Worm (Caenorhabditis elegans) whole organism, midembryonic: ENCODE measurements around the gene W09G12.7.

Experiments
- T22C8.4 ChIP-seq: fragments of 200-800 bp; sonication (Bioruptor generic); IDR thresholded peaks from 2 replicates; pipeline ENCODE4 v1.3.6; 2022; ENCODE audit warnings: missing genetic modification characterization, missing compliant biosample characterization
- cog-1 ChIP-seq: sonication (generic microtip); optimal IDR thresholded peaks from 2 replicates; lab custom pipeline; 2016; ENCODE audit warnings: missing genetic modification characterization, missing compliant biosample characterization
- flt-1 ChIP-seq: fragments of 200-800 bp; sonication (Bioruptor generic); IDR thresholded peaks from 2 replicates; pipeline ENCODE4 v1.3.6; 2022; ENCODE audit warnings: missing genetic modification characterization, missing compliant biosample characterization
- klf-2 ChIP-seq: fragments of 200-800 bp; sonication (Bioruptor generic); conservative IDR thresholded peaks from 2 replicates; pipeline ENCODE4 v1.3.6; 2022; ENCODE audit warnings: missing genetic modification reagents, missing genetic modification characterization, missing compliant biosample characterization
- med-1 ChIP-seq: sonication (generic microtip); optimal IDR thresholded peaks from 2 replicates; lab custom pipeline; 2017; ENCODE audit warnings: missing genetic modification characterization, mild to moderate bottlenecking, missing compliant biosample characterization, antibody characterized with exemption, missing genetic modification reagents; ENCODE audit not compliant: insufficient read depth
- ref-1 ChIP-seq: fragments of 200-800 bp; sonication (Bioruptor generic); conservative IDR thresholded peaks from 2 replicates; pipeline ENCODE4 v1.3.6; 2022; ENCODE audit warnings: missing genetic modification reagents, missing genetic modification characterization, missing compliant biosample characterization
- tab-1 ChIP-seq: fragments of 200-800 bp; sonication (Bioruptor generic); IDR thresholded peaks from 2 replicates; pipeline ENCODE4 v1.3.6; 2022; ENCODE audit warnings: missing genetic modification characterization, missing compliant biosample characterization
- ztf-23 ChIP-seq: fragments of 200-800 bp; sonication (Bioruptor generic); IDR thresholded peaks from 2 replicates; pipeline ENCODE4 v1.3.6; 2022; ENCODE audit warnings: missing genetic modification reagents, missing genetic modification characterization, missing compliant biosample characterization
- ztf-29 ChIP-seq: fragments of 200-800 bp; sonication (Bioruptor generic); IDR thresholded peaks from 2 replicates; pipeline ENCODE4 v1.3.6; 2022; ENCODE audit warnings: missing genetic modification reagents, missing genetic modification characterization, missing compliant biosample characterization

W09G12.7 gene

ce11 chrIV:1275910-1276309, 47.0 kb downstream of the W09G12.7 start:
- TF ChIP-seq klf-2 = no peak
- no peak for TF ChIP-seq ref-1 (GFP tag; lab: Robert Waterston, UW)
- TF ChIP-seq flt-1 (GFP tag; lab: Robert Waterston, UW) = no peak
- no peak for TF ChIP-seq tab-1 (GFP tag; lab: Robert Waterston, UW)
- no peak for TF ChIP-seq ztf-23 (GFP tag; lab: Robert Waterston, UW)
- no peak for TF ChIP-seq med-1 (GFP tag; lab: Kevin White, UChicago)
- no peak for TF ChIP-seq ztf-29

DNA sequence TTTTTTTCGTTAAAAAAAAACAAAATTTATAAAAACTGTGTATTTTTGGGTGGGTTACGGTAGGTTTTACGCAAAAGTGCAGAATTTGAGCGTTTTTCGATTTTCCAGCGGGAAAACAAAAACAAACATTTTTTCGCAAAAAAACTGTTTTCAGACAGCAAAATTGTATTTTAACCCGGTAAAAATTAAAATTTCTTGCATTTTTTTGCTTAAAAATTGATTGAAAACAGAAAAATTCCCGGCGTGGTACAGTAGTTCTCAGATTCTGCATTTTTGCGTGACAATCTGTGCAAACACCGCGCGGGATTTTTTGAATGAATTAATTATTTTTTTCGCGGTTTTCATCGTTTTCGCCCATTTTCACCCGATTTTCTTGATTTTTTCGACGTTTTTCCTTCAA, 48.2 kb downstream of the W09G12.7 start:
- TF ChIP-seq ztf-29 (no peak), cog-1 (tag; lab: Kevin White, UChicago) (no peak), ref-1 (GFP tag; lab: Robert Waterston, UW) (no peak), klf-2 (no peak), med-1 (GFP tag; lab: Kevin White, UChicago) (no peak), ztf-23 (GFP tag; lab: Robert Waterston, UW) (no peak), tab-1 (GFP tag; lab: Robert Waterston, UW) (no peak), flt-1 (GFP tag; lab: Robert Waterston, UW) (no peak), T22C8.4 (no peak)

- no peak for TF ChIP-seq ztf-29
- TF ChIP-seq flt-1 (GFP tag; lab: Robert Waterston, UW) = no peak
- no peak for TF ChIP-seq ref-1 (GFP tag; lab: Robert Waterston, UW)
- TF ChIP-seq ztf-23 (GFP tag; lab: Robert Waterston, UW) = no peak
- TF ChIP-seq klf-2 = no peak
- TF ChIP-seq T22C8.4 = no peak
- no peak for TF ChIP-seq med-1 (GFP tag; lab: Kevin White, UChicago)
- no peak for TF ChIP-seq tab-1 (GFP tag; lab: Robert Waterston, UW)
- TF ChIP-seq cog-1 (tag; lab: Kevin White, UChicago) = no peak
Measured at ce11 chrIV:1278945-1279344, 50.1 kb downstream of the W09G12.7 start.
